Worm (Caenorhabditis elegans) whole organism, L1 larva: ENCODE results near the gene folr-1.

Experiments used
- ceh-82 ChIP-seq, 3 experiments: fragments of 150-350 bp in 1 of 3; sonication (generic microtip) in 2 of 3; optimal IDR thresholded peaks; 2 replicates each; lab custom pipeline; 2014 to 2017; ENCODE audit warnings: missing biosample characterization in 3 of 3, missing genetic modification characterization in 3 of 3
- ces-1 ChIP-seq: fragments of 150-350 bp; optimal IDR thresholded peaks from 2 replicates; lab custom pipeline; 2014; ENCODE audit warnings: missing biosample characterization, missing genetic modification reagents, missing genetic modification characterization
- dpl-1 ChIP-seq, 3 experiments: fragments of 150-350 bp in 2 of 3; sonication (generic microtip) in 1 of 3; optimal IDR thresholded peaks; 2 replicates each; lab custom pipeline; 2014 to 2017; ENCODE audit warnings: missing biosample characterization in 3 of 3, missing genetic modification characterization in 3 of 3, missing genetic modification reagents in 3 of 3
- elt-3 ChIP-seq, 6 experiments: fragments of 150-350 bp in 1 of 6; sonication (generic microtip); optimal IDR thresholded peaks; 2 replicates each; lab custom pipeline; 2017 to 2018; ENCODE audit warnings: missing biosample characterization in 6 of 6, missing genetic modification characterization in 6 of 6, inconsistent platforms in 1 of 6
- ets-5 ChIP-seq: fragments of 200-800 bp; sonication (Bioruptor generic); IDR thresholded peaks from 2 replicates; pipeline ENCODE4 v1.3.6; 2022; ENCODE audit warnings: missing genetic modification characterization, missing compliant biosample characterization
- lin-15B ChIP-seq: fragments of 150-350 bp; sonication (generic microtip); optimal IDR thresholded peaks from 3 replicates; lab custom pipeline; 2014; ENCODE audit warnings: missing biosample characterization, missing genetic modification characterization
- mdl-1 ChIP-seq, 2 experiments: fragments of 150-350 bp; optimal IDR thresholded peaks; 2 replicates each; lab custom pipeline; 2014 to 2017; ENCODE audit warnings: missing biosample characterization in 2 of 2, missing genetic modification characterization in 2 of 2, inconsistent platforms in 1 of 2
- nhr-237 ChIP-seq: fragments of 150-350 bp; optimal IDR thresholded peaks from 2 replicates; lab custom pipeline; 2014; ENCODE audit warnings: missing biosample characterization, missing genetic modification characterization
- nhr-28 ChIP-seq: fragments of 150-350 bp; optimal IDR thresholded peaks from 2 replicates; lab custom pipeline; 2014; ENCODE audit warnings: missing biosample characterization, missing genetic modification characterization
- pqm-1 ChIP-seq: sonication (generic microtip); optimal IDR thresholded peaks from 3 replicates; lab custom pipeline; 2017; ENCODE audit warnings: missing biosample characterization, missing genetic modification characterization
- snpc-4 ChIP-seq: fragments of 150-350 bp; optimal IDR thresholded peaks from 2 replicates; lab custom pipeline; 2014; ENCODE audit warnings: missing biosample characterization, missing genetic modification characterization
- unc-62 ChIP-seq: fragments of 150-350 bp; optimal IDR thresholded peaks from 2 replicates; lab custom pipeline; 2014; ENCODE audit warnings: missing biosample characterization, missing genetic modification reagents, missing genetic modification characterization
- ztf-11 ChIP-seq, 2 experiments: sonication (generic microtip); optimal IDR thresholded peaks; 2 replicates each; lab custom pipeline; 2016 to 2017; ENCODE audit warnings: missing genetic modification characterization in 2 of 2, missing biosample characterization in 1 of 2, missing compliant biosample characterization in 1 of 2
- ztf-4 ChIP-seq: fragments of 150-350 bp; optimal IDR thresholded peaks from 2 replicates; lab custom pipeline; 2014; ENCODE audit warnings: missing biosample characterization, missing genetic modification characterization

- TF ChIP-seq unc-62 (GFP tag; lab: Kevin White, UChicago) = no peak
- TF ChIP-seq ztf-4 (tag; lab: Kevin White, UChicago) = no peak
- no peak for TF ChIP-seq ces-1
- TF ChIP-seq elt-3 (tag; optimal IDR thresholded peaks at IDR 0.05; lab: Kevin White, UChicago) = no peak
- peak in 2 of 3 experiments; percentile 31 to 57 for TF ChIP-seq ceh-82 (tag; optimal IDR thresholded peaks at IDR 0.05; lab: Kevin White, UChicago)
- peak in 1 of 2 experiments; percentile 44 for TF ChIP-seq mdl-1 (tag; optimal IDR thresholded peaks at IDR 0.05; lab: Kevin White, UChicago)
- TF ChIP-seq dpl-1 (GFP tag; optimal IDR thresholded peaks at IDR 0.05; lab: Kevin White, UChicago) = peak in 1 of 3 experiments; percentile 25
- no peak for TF ChIP-seq lin-15B (tag; lab: Kevin White, UChicago)
- no peak for TF ChIP-seq nhr-237 (tag; lab: Kevin White, UChicago)
- peak; percentile 32 for TF ChIP-seq snpc-4 (tag; lab: Kevin White, UChicago)
- no peak for TF ChIP-seq ets-5 (GFP tag; lab: Robert Waterston, UW)
- TF ChIP-seq nhr-28 = no peak
- TF ChIP-seq pqm-1 (tag; lab: Kevin White, UChicago) = no peak
- TF ChIP-seq ztf-11 (tag; optimal IDR thresholded peaks at IDR 0.05; lab: Kevin White, UChicago) = no peak
Measured at ce11 chrX:9899426-9900131, 19.5 kb upstream of the folr-1 start, which contains the start of gene phf-34.
